Worm (Caenorhabditis elegans): ENCODE results near the gene T16G1.9.

Gene T16G1.9

DNA sequence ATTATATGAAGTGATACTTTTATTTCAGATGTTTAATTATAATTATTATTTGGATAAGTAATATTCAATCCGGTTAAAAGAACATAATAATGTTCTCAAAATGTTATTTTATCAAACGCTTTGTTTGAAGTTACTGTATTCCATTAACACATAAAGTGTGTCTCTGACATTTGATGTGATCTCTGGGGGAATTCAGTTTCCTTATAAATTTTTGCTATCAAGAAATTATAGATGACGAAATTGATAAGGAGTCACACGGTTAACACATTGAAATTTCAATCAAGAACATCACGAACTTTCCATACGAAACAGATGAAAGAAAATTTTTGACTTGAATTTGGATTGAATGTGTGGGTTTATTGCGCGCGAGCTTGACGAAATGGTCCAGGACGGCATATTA lies 29.0 kb downstream of the T16G1.9 start:
- TF ChIP-seq unc-55 (GFP tag; optimal IDR thresholded peaks at IDR 0.05) (no peak), fos-1 (tag; optimal IDR thresholded peaks at IDR 0.05) (peak; percentile 73), gmeb-1 (tag; optimal IDR thresholded peaks at IDR 0.05) (peak; percentile 34), sma-9 (GFP tag; optimal IDR thresholded peaks at IDR 0.05) (peak; percentile 75), sma-9 (tag; optimal IDR thresholded peaks at IDR 0.05) (no peak), crh-2 (tag; optimal IDR thresholded peaks at IDR 0.05) (peak; percentile 43)

DNA sequence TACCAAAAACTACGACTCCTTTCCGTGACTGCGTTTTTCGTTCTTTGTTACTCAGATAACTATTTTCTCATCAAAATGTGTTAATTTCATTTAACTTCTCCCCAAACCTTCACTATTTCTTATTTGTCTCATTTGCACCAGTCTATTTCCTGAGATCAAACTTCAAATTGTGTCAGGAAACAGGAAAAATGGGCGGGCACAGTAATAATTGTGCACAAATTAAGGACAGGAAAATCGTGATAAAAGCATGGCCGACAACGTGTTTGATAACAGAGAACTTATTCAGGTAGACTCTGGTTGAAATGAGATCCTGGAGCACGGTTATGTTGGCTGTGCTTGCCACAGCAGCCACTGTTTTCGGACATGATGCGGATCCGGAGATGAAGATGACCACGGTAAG lies 31.0 kb downstream of the T16G1.9 start, which contains the start of gene lipl-1:
TSS of gene lipl-1 (plus strand) at position 282 of the 400 bp plus-strand sequence.
- TF ChIP-seq lsy-2 (tag; optimal IDR thresholded peaks at IDR 0.05): no peak
- no peak for TF ChIP-seq mab-5 (tag; optimal IDR thresholded peaks at IDR 0.05)
- TF ChIP-seq gmeb-1 (tag; optimal IDR thresholded peaks at IDR 0.05): no peak
- TF ChIP-seq fos-1 (tag; optimal IDR thresholded peaks at IDR 0.05): peak; percentile 3
- no peak for TF ChIP-seq elt-3 (tag; optimal IDR thresholded peaks at IDR 0.05)
- TF ChIP-seq ZK546.5 (tag; optimal IDR thresholded peaks at IDR 0.05): no peak
- no peak for TF ChIP-seq lin-39 (tag; optimal IDR thresholded peaks at IDR 0.05)
- TF ChIP-seq unc-39 (tag; optimal IDR thresholded peaks at IDR 0.05): no peak

DNA sequence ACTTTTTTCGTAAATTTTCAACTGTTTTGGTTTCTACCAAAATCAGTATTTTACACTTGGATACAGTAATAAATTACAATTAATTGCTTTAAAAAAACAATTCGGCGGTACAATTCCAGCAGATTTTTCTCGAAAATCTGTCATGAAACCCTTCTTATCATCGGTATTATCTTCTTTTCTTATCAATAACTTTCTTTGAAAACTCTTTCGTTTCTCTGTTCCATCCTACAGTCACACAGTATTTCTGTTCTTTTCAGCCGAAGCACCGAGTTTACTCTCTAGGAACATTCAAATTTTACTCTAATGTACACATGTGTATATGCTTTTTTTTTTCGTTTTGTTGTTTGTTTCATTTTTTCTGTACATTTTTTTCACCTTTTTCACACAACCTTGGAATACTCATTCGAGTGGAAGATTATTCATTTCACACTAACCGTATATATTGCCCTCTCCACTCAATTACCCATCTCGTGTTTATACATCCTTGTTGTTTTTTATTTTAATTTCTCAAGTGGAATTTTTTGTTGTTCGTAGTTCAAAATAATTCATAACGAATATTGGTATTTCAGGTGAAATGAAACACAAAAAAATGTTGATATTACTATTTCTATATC lies 41.0 kb downstream of the T16G1.9 start, which contains the start of gene nid-1:
TSS of gene nid-1 (plus strand) at position 564 of the 614 bp plus-strand sequence.
- no peak for TF ChIP-seq skn-1 (tag; optimal IDR thresholded peaks at IDR 0.05)
- TF ChIP-seq ztf-1 (GFP tag; conservative IDR thresholded peaks at IDR 0.05): no peak
- no peak for TF ChIP-seq peb-1 (tag; optimal IDR thresholded peaks at IDR 0.05)
- TF ChIP-seq crh-2 (tag; optimal IDR thresholded peaks at IDR 0.05): peak; percentile 28
- TF ChIP-seq sma-9 (GFP tag; optimal IDR thresholded peaks at IDR 0.05): peak; percentile 51
- TF ChIP-seq sma-9 (tag; optimal IDR thresholded peaks at IDR 0.05): no peak
- no peak for TF ChIP-seq C34F6.9 (tag; optimal IDR thresholded peaks at IDR 0.05)
- TF ChIP-seq sma-3 (GFP tag; optimal IDR thresholded peaks at IDR 0.05): no peak
- TF ChIP-seq fos-1 (tag; optimal IDR thresholded peaks at IDR 0.05): peak; percentile 20
- TF ChIP-seq gmeb-1 (tag; optimal IDR thresholded peaks at IDR 0.05): peak; percentile 8

DNA sequence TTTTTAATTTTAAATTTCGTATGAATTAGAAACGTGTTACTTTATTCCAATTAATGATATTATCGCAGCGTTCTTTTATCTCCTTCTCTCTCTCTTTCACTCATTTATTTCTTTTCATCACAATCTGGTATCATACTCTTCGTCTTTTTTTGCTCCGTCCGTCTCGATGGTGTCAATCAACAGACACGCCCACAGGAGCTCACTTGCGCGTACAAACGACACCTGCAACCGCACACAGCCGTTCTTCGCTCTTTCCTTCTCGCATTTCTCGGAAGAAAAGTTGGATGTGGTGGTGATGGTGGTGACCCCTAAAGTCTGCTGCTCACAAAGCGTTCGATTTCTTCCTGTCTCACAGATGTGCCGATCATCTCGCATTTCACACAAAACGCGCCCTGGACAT lies 42.0 kb downstream of the T16G1.9 start:
- TF ChIP-seq lin-13 (GFP tag; optimal IDR thresholded peaks at IDR 0.05) (no peak), ztf-4 (tag; optimal IDR thresholded peaks at IDR 0.05) (no peak), ztf-1 (GFP tag; conservative IDR thresholded peaks at IDR 0.05) (no peak), egl-27 (tag; optimal IDR thresholded peaks at IDR 0.05) (no peak), nhr-11 (tag; optimal IDR thresholded peaks at IDR 0.05) (no peak), fos-1 (tag; optimal IDR thresholded peaks at IDR 0.05) (no peak), mab-5 (tag; optimal IDR thresholded peaks at IDR 0.05) (no peak), nhr-21 (tag; optimal IDR thresholded peaks at IDR 0.05) (no peak), snpc-4 (tag; optimal IDR thresholded peaks at IDR 0.05) (no peak), F13H6.1 (tag; optimal IDR thresholded peaks at IDR 0.05) (no peak), sma-9 (GFP tag; optimal IDR thresholded peaks at IDR 0.05) (no peak), sma-9 (tag; optimal IDR thresholded peaks at IDR 0.05) (no peak)

DNA sequence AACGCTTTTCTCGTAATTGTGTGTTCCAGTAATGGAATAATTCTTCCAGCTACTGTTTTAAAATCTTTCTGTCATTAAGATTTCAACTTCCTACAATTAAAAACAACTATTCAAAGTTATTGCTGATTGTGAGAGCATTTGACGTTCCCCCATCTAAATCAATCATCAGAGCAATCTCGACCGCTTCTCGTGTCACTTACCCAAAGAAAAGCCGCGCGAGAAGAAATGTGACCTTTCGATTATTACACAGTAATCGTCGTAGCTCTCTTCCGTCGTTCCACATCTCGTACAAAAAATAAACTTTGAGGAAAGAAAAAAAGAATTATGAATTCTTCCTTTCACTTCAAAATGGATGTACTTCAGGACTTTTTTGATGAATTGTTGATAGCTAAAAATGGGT lies 43.2 kb downstream of the T16G1.9 start:
- no peak for TF ChIP-seq nhr-77 (tag; optimal IDR thresholded peaks at IDR 0.05)
- TF ChIP-seq fos-1 (tag; optimal IDR thresholded peaks at IDR 0.05): no peak
- no peak for TF ChIP-seq ztf-11 (tag; optimal IDR thresholded peaks at IDR 0.05)
- no peak for TF ChIP-seq lin-39 (tag; optimal IDR thresholded peaks at IDR 0.05)
- TF ChIP-seq ceh-82 (tag; optimal IDR thresholded peaks at IDR 0.05): no peak
- TF ChIP-seq ztf-1 (GFP tag; conservative IDR thresholded peaks at IDR 0.05): no peak
- no peak for TF ChIP-seq gmeb-1 (tag; optimal IDR thresholded peaks at IDR 0.05)
- no peak for TF ChIP-seq lin-13 (GFP tag; optimal IDR thresholded peaks at IDR 0.05)
- TF ChIP-seq aly-2 (tag; optimal IDR thresholded peaks at IDR 0.05): no peak
- no peak for TF ChIP-seq nhr-237 (tag; optimal IDR thresholded peaks at IDR 0.05)
- no peak for TF ChIP-seq egl-27 (tag; optimal IDR thresholded peaks at IDR 0.05)
- no peak for TF ChIP-seq lsy-2 (tag; optimal IDR thresholded peaks at IDR 0.05)
- TF ChIP-seq blmp-1 (tag; optimal IDR thresholded peaks at IDR 0.05; ENCODE audit: insufficient read depth): no peak
- no peak for TF ChIP-seq nhr-12 (tag; optimal IDR thresholded peaks at IDR 0.05)
- no peak for TF ChIP-seq C34F6.9 (tag; optimal IDR thresholded peaks at IDR 0.05)
- TF ChIP-seq nhr-11 (tag; optimal IDR thresholded peaks at IDR 0.05): no peak
- TF ChIP-seq sem-4 (tag; optimal IDR thresholded peaks at IDR 0.05): no peak
- no peak for TF ChIP-seq skn-1 (tag; optimal IDR thresholded peaks at IDR 0.05)
- no peak for TF ChIP-seq lin-11 (tag; optimal IDR thresholded peaks at IDR 0.05)
- no peak for TF ChIP-seq sma-9 (GFP tag; optimal IDR thresholded peaks at IDR 0.05)
- TF ChIP-seq sma-9 (tag; optimal IDR thresholded peaks at IDR 0.05): no peak
